Worm (Caenorhabditis elegans) whole organism, L1 larva: ENCODE data around the gene unc-83.

ENCODE experiments used
- F16B12.6 ChIP-seq: fragments of 150-350 bp; optimal IDR thresholded peaks from 2 replicates; lab custom pipeline; 2014; ENCODE audit warnings: missing biosample characterization, missing genetic modification characterization
- alr-1 ChIP-seq: fragments of 200-800 bp; sonication (Bioruptor generic); optimal IDR thresholded peaks from 2 replicates; lab custom pipeline; 2018; ENCODE audit warnings: borderline replicate concordance, mild to moderate bottlenecking, missing genetic modification characterization, missing compliant biosample characterization
- aly-2 ChIP-seq: fragments of 150-350 bp; optimal IDR thresholded peaks from 2 replicates; lab custom pipeline; 2014; ENCODE audit warnings: missing biosample characterization, missing genetic modification characterization
- ama-1 ChIP-seq: fragments of 150-350 bp; optimal IDR thresholded peaks from 2 replicates; lab custom pipeline; 2014
- blmp-1 ChIP-seq: fragments of 150-350 bp; optimal IDR thresholded peaks from 2 replicates; lab custom pipeline; 2014; ENCODE audit warnings: missing biosample characterization, missing genetic modification characterization
- ceh-8 ChIP-seq: fragments of 200-800 bp; sonication (Bioruptor generic); optimal IDR thresholded peaks from 2 replicates; lab custom pipeline; 2018; ENCODE audit warnings: mild to moderate bottlenecking, missing genetic modification characterization, moderate library complexity, missing compliant biosample characterization
- ceh-82 ChIP-seq, 3 experiments: fragments of 150-350 bp in 1 of 3; sonication (generic microtip) in 2 of 3; optimal IDR thresholded peaks; 2 replicates each; lab custom pipeline; 2014 to 2017; ENCODE audit warnings: missing biosample characterization in 3 of 3, missing genetic modification characterization in 3 of 3
- elt-2 ChIP-seq: sonication (generic microtip); optimal IDR thresholded peaks from 2 replicates; lab custom pipeline; 2016; ENCODE audit warnings: missing genetic modification characterization, mild to moderate bottlenecking, inconsistent platforms, missing compliant biosample characterization, missing genetic modification reagents
- ets-5 ChIP-seq: fragments of 200-800 bp; sonication (Bioruptor generic); IDR thresholded peaks from 2 replicates; pipeline ENCODE4 v1.3.6; 2022; ENCODE audit warnings: missing genetic modification characterization, missing compliant biosample characterization
- fkh-4 ChIP-seq: sonication (generic microtip); optimal IDR thresholded peaks from 2 replicates; lab custom pipeline; 2016; ENCODE audit warnings: missing compliant biosample characterization, missing genetic modification characterization, borderline replicate concordance
- grh-1 ChIP-seq: fragments of 200-800 bp; sonication (Bioruptor generic); IDR thresholded peaks from 2 replicates; pipeline ENCODE4 v1.3.6; 2022; ENCODE audit warnings: missing genetic modification reagents, missing genetic modification characterization, missing compliant biosample characterization
- hlh-17 ChIP-seq: fragments of 200-800 bp; sonication (Bioruptor generic); optimal IDR thresholded peaks from 2 replicates; lab custom pipeline; 2018; ENCODE audit warnings: missing genetic modification characterization, mild to moderate bottlenecking, missing compliant biosample characterization, moderate library complexity, borderline replicate concordance
- lin-14 ChIP-seq: fragments of 200-800 bp; sonication (Bioruptor generic); optimal IDR thresholded peaks from 2 replicates; lab custom pipeline; 2018; ENCODE audit warnings: mild to moderate bottlenecking, missing genetic modification characterization, moderate library complexity, missing compliant biosample characterization
- lin-35 ChIP-seq, 2 experiments: fragments of 150-350 bp; optimal IDR thresholded peaks; 2 replicates each; lab custom pipeline; 2014; ENCODE audit warnings: missing biosample characterization in 2 of 2, missing genetic modification characterization in 2 of 2, missing genetic modification reagents in 2 of 2
- lir-3 ChIP-seq: sonication (generic microtip); optimal IDR thresholded peaks from 2 replicates; lab custom pipeline; 2016; ENCODE audit warnings: mild to moderate bottlenecking, missing genetic modification characterization, moderate library complexity, missing compliant biosample characterization; ENCODE audit not compliant: poor library complexity
- mef-2 ChIP-seq: fragments of 150-350 bp; optimal IDR thresholded peaks from 2 replicates; lab custom pipeline; 2014; ENCODE audit warnings: missing biosample characterization, missing genetic modification characterization
- mep-1 ChIP-seq: fragments of 150-350 bp; optimal IDR thresholded peaks from 2 replicates; lab custom pipeline; 2014; ENCODE audit warnings: missing biosample characterization, missing genetic modification characterization
- nhr-12 ChIP-seq: sonication (generic microtip); optimal IDR thresholded peaks from 2 replicates; lab custom pipeline; 2017; ENCODE audit warnings: missing biosample characterization, missing genetic modification characterization
- nhr-237 ChIP-seq: fragments of 150-350 bp; optimal IDR thresholded peaks from 2 replicates; lab custom pipeline; 2014; ENCODE audit warnings: missing biosample characterization, missing genetic modification characterization
- nhr-28 ChIP-seq: fragments of 150-350 bp; optimal IDR thresholded peaks from 2 replicates; lab custom pipeline; 2014; ENCODE audit warnings: missing biosample characterization, missing genetic modification characterization
- nhr-85 ChIP-seq: sonication (generic microtip); peaks from one replicate; lab custom pipeline; 2016; ENCODE audit warnings: missing genetic modification characterization, inconsistent platforms, missing compliant biosample characterization
- pag-3 ChIP-seq: sonication (generic microtip); optimal IDR thresholded peaks from 2 replicates; lab custom pipeline; 2017; ENCODE audit warnings: missing genetic modification characterization, mild to moderate bottlenecking, missing compliant biosample characterization, antibody characterized with exemption, borderline replicate concordance; ENCODE audit not compliant: insufficient read depth
- pax-3 ChIP-seq: fragments of 200-800 bp; sonication (Bioruptor generic); optimal IDR thresholded peaks from 2 replicates; lab custom pipeline; 2018; ENCODE audit warnings: mild to moderate bottlenecking, missing genetic modification characterization, moderate library complexity, missing compliant biosample characterization
- sptf-1 ChIP-seq: fragments of 150-350 bp; optimal IDR thresholded peaks from 2 replicates; lab custom pipeline; 2014; ENCODE audit warnings: missing biosample characterization, missing genetic modification characterization
- swsn-7 ChIP-seq: sonication (generic microtip); optimal IDR thresholded peaks from 2 replicates; lab custom pipeline; 2016; ENCODE audit warnings: missing genetic modification characterization, missing compliant biosample characterization
- unc-86 ChIP-seq: sonication (generic microtip); optimal IDR thresholded peaks from 2 replicates; lab custom pipeline; 2016; ENCODE audit warnings: missing genetic modification characterization, missing compliant biosample characterization
- vab-15 ChIP-seq: sonication (generic microtip); optimal IDR thresholded peaks from 2 replicates; lab custom pipeline; 2017; ENCODE audit warnings: missing genotype, mild to moderate bottlenecking, missing genetic modification characterization, missing compliant biosample characterization
- xbp-1 ChIP-seq: sonication (generic microtip); optimal IDR thresholded peaks from 2 replicates; lab custom pipeline; 2016; ENCODE audit warnings: missing genetic modification characterization, missing compliant biosample characterization
- zag-1 ChIP-seq: fragments of 150-350 bp; optimal IDR thresholded peaks from 2 replicates; lab custom pipeline; 2014; ENCODE audit warnings: missing biosample characterization, missing genetic modification characterization
- ztf-11 ChIP-seq, 2 experiments: sonication (generic microtip); optimal IDR thresholded peaks; 2 replicates each; lab custom pipeline; 2016 to 2017; ENCODE audit warnings: missing genetic modification characterization in 2 of 2, missing biosample characterization in 1 of 2, missing compliant biosample characterization in 1 of 2

unc-83 gene

DNA sequence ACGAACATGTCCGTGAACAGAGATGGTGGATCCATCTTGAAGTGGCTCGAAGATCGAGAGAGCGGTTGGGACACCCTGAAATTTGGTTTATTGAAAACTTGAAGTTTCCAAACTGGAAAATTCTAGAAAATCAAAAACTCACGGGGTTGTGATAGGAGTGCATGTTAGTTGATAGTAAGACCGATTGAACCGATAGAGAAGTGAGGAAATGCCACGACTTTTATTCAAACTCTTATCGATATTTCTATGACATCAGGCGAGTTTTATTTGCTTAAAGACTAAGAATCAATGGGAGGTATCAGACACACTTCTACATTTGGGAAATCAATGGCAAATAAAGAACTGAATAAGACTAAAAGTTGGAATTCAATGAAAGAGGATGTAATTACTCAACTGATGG lies 24.0 kb downstream of the unc-83 start, which contains the start of gene lec-10 (continued):
- TF ChIP-seq ztf-11 (tag; optimal IDR thresholded peaks at IDR 0.05; lab: Kevin White, UChicago) (no peak), zag-1 (tag; lab: Kevin White, UChicago) (no peak), unc-86 (tag; lab: Kevin White, UChicago) (no peak), grh-1 (GFP tag; lab: Robert Waterston, UW) (no peak), pag-3 (tag; lab: Kevin White, UChicago) (no peak)

DNA sequence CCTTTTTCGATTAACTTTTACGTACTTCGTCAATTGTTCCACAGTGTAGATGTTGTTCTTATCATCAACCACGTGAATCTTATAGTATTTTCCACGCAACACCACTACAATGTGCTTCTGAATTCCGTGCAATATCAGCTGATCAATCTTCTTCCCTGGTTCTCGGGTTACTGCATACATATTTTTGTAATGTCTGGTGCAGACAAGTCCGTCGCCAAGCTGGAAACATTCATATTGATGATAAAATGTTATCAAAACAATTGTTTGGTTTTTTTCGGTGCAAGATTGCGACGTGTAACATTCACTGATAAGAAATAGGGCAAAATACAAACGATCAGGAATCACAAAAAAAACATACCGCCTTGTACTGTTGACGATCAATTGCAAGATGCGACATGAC lies 27.6 kb downstream of the unc-83 start:
- TF ChIP-seq elt-2 (tag; lab: Kevin White, UChicago) = peak; percentile 67
- TF ChIP-seq ama-1 (lab: Kevin White, UChicago) = no peak
- TF ChIP-seq ceh-82 (tag; optimal IDR thresholded peaks at IDR 0.05; lab: Kevin White, UChicago) = no peak
- peak in 1 of 2 experiments; percentile 8 for TF ChIP-seq lin-35 (GFP tag; optimal IDR thresholded peaks at IDR 0.05; lab: Kevin White, UChicago)
- no peak for TF ChIP-seq nhr-12 (tag; lab: Kevin White, UChicago)
- no peak for TF ChIP-seq nhr-237

DNA sequence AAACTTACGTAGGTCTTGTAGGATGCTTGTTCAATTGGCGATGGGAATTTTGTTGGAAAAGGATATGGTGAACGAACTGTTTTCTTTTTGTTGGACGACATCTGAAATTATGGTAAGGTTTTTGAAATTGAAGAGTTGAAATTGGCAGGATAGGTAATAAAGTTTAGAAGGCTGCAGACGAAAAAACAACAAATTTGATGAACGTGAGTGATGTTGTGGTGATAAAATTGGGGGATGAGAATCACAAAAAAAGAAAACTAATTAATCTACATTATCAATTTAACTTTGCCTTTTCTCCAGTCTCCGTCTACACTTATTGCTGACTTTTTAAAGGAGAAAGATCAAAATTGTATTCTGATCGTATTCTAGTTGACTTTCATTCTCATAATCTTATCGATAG lies 29.0 kb downstream of the unc-83 start, which contains the start of gene cpt-6:
TSS of gene cpt-6 (minus strand) at position 101 of the 400 bp plus-strand sequence.
- peak; percentile 65 for TF ChIP-seq nhr-85 (tag; lab: Kevin White, UChicago)
- TF ChIP-seq hlh-17 = no peak
- TF ChIP-seq, all 84 proteins: peak for 1

DNA sequence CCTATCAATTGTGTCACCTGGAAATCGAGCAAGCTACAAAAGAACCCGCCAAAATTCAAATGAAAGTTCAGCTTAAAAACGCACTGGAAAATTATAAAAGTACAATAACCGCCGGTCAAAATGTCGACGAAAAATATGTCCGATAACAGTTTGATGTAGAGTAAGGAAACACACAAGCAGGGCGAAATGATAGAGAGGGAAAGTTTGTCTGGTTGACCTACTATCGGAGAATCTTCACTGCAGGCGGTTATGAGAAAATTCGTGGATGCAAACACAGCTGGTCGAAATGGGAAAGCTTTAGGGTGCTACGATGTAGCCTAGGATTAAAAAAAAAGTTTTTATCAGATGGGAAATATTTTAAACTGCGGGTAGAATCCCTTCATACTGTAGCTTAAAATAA lies 30.5 kb downstream of the unc-83 start:
- TF ChIP-seq aly-2 (tag; lab: Kevin White, UChicago) = no peak
- peak; percentile 94 for TF ChIP-seq blmp-1 (tag; lab: Kevin White, UChicago)

DNA sequence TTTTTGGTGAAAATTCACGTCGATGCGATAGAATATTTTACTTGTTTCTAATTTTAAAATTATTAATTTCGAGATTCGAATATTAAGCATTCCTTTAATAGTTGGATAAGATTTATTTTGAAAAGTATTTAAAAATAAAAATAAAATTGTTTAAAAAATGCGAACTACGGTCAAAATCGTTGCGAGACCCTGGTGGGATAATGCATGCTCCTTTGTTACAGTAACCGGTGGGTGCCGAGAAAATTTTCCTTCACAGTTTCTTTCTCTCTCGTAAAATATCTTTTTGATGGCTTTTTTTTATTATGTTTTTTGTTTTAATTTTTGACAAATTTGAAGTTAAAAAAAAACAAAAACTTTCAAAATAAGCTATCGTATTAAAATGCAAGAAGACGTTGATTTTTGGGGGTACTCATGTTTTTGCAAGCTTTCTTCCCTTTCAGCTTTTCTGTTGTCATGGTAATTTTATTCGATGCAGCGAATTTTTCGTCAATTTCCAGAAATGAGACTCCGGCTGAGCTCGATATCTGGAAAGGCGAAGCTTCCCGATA lies 31.8 kb downstream of the unc-83 start, which contains the start of gene dgtr-1:
TSS of gene dgtr-1 (plus strand) at position 498 of the 548 bp plus-strand sequence.
- TF ChIP-seq ztf-11 (tag; optimal IDR thresholded peaks at IDR 0.05; lab: Kevin White, UChicago) (no peak), xbp-1 (tag; lab: Kevin White, UChicago) (no peak), F16B12.6 (tag; lab: Kevin White, UChicago) (no peak), mef-2 (tag; lab: Kevin White, UChicago) (no peak), fkh-4 (tag; lab: Kevin White, UChicago) (no peak), pax-3 (no peak), ceh-8 (GFP tag; lab: Kevin White, UChicago) (no peak), vab-15 (tag; lab: Kevin White, UChicago) (no peak), ets-5 (GFP tag; lab: Robert Waterston, UW) (no peak), nhr-28 (tag; lab: Kevin White, UChicago) (no peak), mep-1 (no peak), sptf-1 (tag; lab: Kevin White, UChicago) (no peak), alr-1 (tag; lab: Kevin White, UChicago) (no peak)

DNA sequence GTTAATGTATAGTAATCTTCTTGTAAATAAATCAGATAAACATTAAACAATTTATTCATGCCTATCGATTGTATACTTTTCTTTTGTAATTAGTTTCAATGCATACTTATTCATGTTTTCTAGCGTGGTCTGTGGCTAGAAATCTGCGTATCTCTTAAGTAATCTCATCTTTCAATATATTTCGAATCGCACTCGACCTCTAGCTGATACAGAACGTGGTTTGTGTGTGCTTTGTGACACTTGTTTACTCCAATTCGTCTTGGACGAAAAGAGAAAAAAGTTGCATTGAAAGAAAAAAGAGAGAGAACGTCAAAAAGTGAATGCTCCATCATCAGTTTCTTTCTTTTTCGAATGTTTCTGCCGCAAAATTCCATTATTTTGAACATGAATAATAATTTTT lies 33.6 kb downstream of the unc-83 start:
- TF ChIP-seq swsn-7 (tag; lab: Kevin White, UChicago) (no peak), lin-14 (peak; percentile 11), mef-2 (tag; lab: Kevin White, UChicago) (no peak), lir-3 (tag; lab: Kevin White, UChicago) (no peak)
